Fruit fly (Drosophila melanogaster): Measurements from ENCODE around the gene CG1545.
A peak's percentile ranks its signal among the peaks of the same experiment; 100 is the strongest.
"Not testable (repeated sequence)": the region's sequence is repeated elsewhere in the genome, so short reads cannot be mapped to it uniquely, and the experiment has no call there.

Gene CG1545

dm6 chrX:11059519-11059918, at the start of gene CG1545:
Gene CG1545, minus strand, starts transcription at chrX:11059619.
- no peak for TF ChIP-seq insv (optimal IDR thresholded peaks at IDR 0.05)
- TF ChIP-seq ttk (optimal IDR thresholded peaks at IDR 0.05), result no peak
- TF ChIP-seq Sin3A (optimal IDR thresholded peaks at IDR 0.05), result no peak
- no peak for TF ChIP-seq psq (optimal IDR thresholded peaks at IDR 0.05)
- TF ChIP-seq h (optimal IDR thresholded peaks at IDR 0.05), result no peak
- TF ChIP-seq Myc (optimal IDR thresholded peaks at IDR 0.05), result no peak

- TF ChIP-seq ttk (optimal IDR thresholded peaks at IDR 0.05) (no peak), Sin3A (optimal IDR thresholded peaks at IDR 0.05) (no peak), Myc (optimal IDR thresholded peaks at IDR 0.05) (no peak), psq (optimal IDR thresholded peaks at IDR 0.05) (no peak), insv (optimal IDR thresholded peaks at IDR 0.05) (no peak), h (optimal IDR thresholded peaks at IDR 0.05) (no peak)
Observed at dm6 chrX:11108845-11109450, 49.5 kb upstream of the CG1545 start.

dm6 chrX:11108148-11108844, 48.9 kb upstream of the CG1545 start, which contains the start of gene Hsp60A:
Gene Hsp60A, plus strand, starts transcription at chrX:11108482.
- TF ChIP-seq h (optimal IDR thresholded peaks at IDR 0.05) (no peak), Myc (optimal IDR thresholded peaks at IDR 0.05) (no peak), psq (optimal IDR thresholded peaks at IDR 0.05) (peak; percentile 75)

dm6 chrX:11095973-11096372, 36.6 kb upstream of the CG1545 start, which contains the start of gene CG42249:
Gene CG42249, plus strand, starts transcription at chrX:11096273.
- not testable (repeated sequence) for TF ChIP-seq insv, h, Sin3A (optimal IDR thresholded peaks at IDR 0.05)

- no peak for TF ChIP-seq ttk (optimal IDR thresholded peaks at IDR 0.05)
- TF ChIP-seq h (optimal IDR thresholded peaks at IDR 0.05), result no peak
- TF ChIP-seq psq (optimal IDR thresholded peaks at IDR 0.05), result no peak
- TF ChIP-seq Myc (optimal IDR thresholded peaks at IDR 0.05), result no peak
- no peak for TF ChIP-seq Sin3A (optimal IDR thresholded peaks at IDR 0.05)
- TF ChIP-seq insv (optimal IDR thresholded peaks at IDR 0.05), result no peak
Observed at dm6 chrX:11095276-11095675, 35.9 kb upstream of the CG1545 start.

- TF ChIP-seq psq (optimal IDR thresholded peaks at IDR 0.05) (no peak), Myc (optimal IDR thresholded peaks at IDR 0.05) (no peak), insv (optimal IDR thresholded peaks at IDR 0.05) (no peak), Sin3A (optimal IDR thresholded peaks at IDR 0.05) (no peak), h (optimal IDR thresholded peaks at IDR 0.05) (no peak), ttk (optimal IDR thresholded peaks at IDR 0.05) (no peak)
Observed at dm6 chrX:11092201-11092600, 32.8 kb upstream of the CG1545 start, which contains the start of gene CG2061. Gene CG2061, plus strand, starts transcription at chrX:11092492.

dm6 chrX:11090161-11090560, 30.7 kb upstream of the CG1545 start, which contains the start of gene CG2076:
Gene CG2076, plus strand, starts transcription at chrX:11090210.
- no peak for TF ChIP-seq psq (optimal IDR thresholded peaks at IDR 0.05)
- TF ChIP-seq h (optimal IDR thresholded peaks at IDR 0.05), result no peak
- no peak for TF ChIP-seq Sin3A (optimal IDR thresholded peaks at IDR 0.05)
- no peak for TF ChIP-seq insv (optimal IDR thresholded peaks at IDR 0.05)
- TF ChIP-seq Myc (optimal IDR thresholded peaks at IDR 0.05), result no peak
- no peak for TF ChIP-seq ttk (optimal IDR thresholded peaks at IDR 0.05)

dm6 chrX:11088778-11089340, 29.4 kb upstream of the CG1545 start, which contains the start of gene Vago:
Gene Vago, plus strand, starts transcription at chrX:11089290.
- TF ChIP-seq ttk (optimal IDR thresholded peaks at IDR 0.05) (no peak), insv (optimal IDR thresholded peaks at IDR 0.05) (no peak), Myc (optimal IDR thresholded peaks at IDR 0.05) (no peak), Sin3A (optimal IDR thresholded peaks at IDR 0.05) (no peak), psq (optimal IDR thresholded peaks at IDR 0.05) (no peak), h (optimal IDR thresholded peaks at IDR 0.05) (no peak)

dm6 chrX:11087384-11087783, 28.0 kb upstream of the CG1545 start:
- TF ChIP-seq psq (optimal IDR thresholded peaks at IDR 0.05), result no peak
- TF ChIP-seq insv (optimal IDR thresholded peaks at IDR 0.05), result no peak
- no peak for TF ChIP-seq ttk (optimal IDR thresholded peaks at IDR 0.05)
- TF ChIP-seq Sin3A (optimal IDR thresholded peaks at IDR 0.05), result no peak
- no peak for TF ChIP-seq h (optimal IDR thresholded peaks at IDR 0.05)
- TF ChIP-seq Myc (optimal IDR thresholded peaks at IDR 0.05), result no peak

- TF ChIP-seq Sin3A (optimal IDR thresholded peaks at IDR 0.05) (no peak), Myc (optimal IDR thresholded peaks at IDR 0.05) (no peak), ttk (optimal IDR thresholded peaks at IDR 0.05) (no peak), insv (optimal IDR thresholded peaks at IDR 0.05) (no peak), h (optimal IDR thresholded peaks at IDR 0.05) (no peak), psq (optimal IDR thresholded peaks at IDR 0.05) (no peak)
Observed at dm6 chrX:11086250-11086649, 26.8 kb upstream of the CG1545 start, which contains the start of gene sev. Gene sev, minus strand, starts transcription at chrX:11086299.

dm6 chrX:11083007-11083406, 23.6 kb upstream of the CG1545 start:
- no peak for TF ChIP-seq Sin3A (optimal IDR thresholded peaks at IDR 0.05)
- no peak for TF ChIP-seq h (optimal IDR thresholded peaks at IDR 0.05)
- no peak for TF ChIP-seq ttk (optimal IDR thresholded peaks at IDR 0.05)
- no peak for TF ChIP-seq Myc (optimal IDR thresholded peaks at IDR 0.05)
- TF ChIP-seq insv (optimal IDR thresholded peaks at IDR 0.05), result no peak
- no peak for TF ChIP-seq psq (optimal IDR thresholded peaks at IDR 0.05)

dm6 chrX:11081834-11082233, 22.4 kb upstream of the CG1545 start:
- TF ChIP-seq ttk (optimal IDR thresholded peaks at IDR 0.05) (no peak), psq (optimal IDR thresholded peaks at IDR 0.05) (no peak), insv (optimal IDR thresholded peaks at IDR 0.05) (no peak), Sin3A (optimal IDR thresholded peaks at IDR 0.05) (no peak), Myc (optimal IDR thresholded peaks at IDR 0.05) (no peak), h (optimal IDR thresholded peaks at IDR 0.05) (peak; percentile 86)

Measured in Kc167 (cell line).